Worm (Caenorhabditis elegans) whole organism, early embryonic: ENCODE results near the gene mec-15.

Experiments used
- B0310.2 ChIP-seq: sonication (generic microtip); optimal IDR thresholded peaks from 2 replicates; lab custom pipeline; 2016; ENCODE audit warnings: mild to moderate bottlenecking, missing genetic modification characterization, missing compliant biosample characterization
- F13C5.2 ChIP-seq: sonication (generic microtip); optimal IDR thresholded peaks from 2 replicates; lab custom pipeline; 2017; ENCODE audit warnings: mild to moderate bottlenecking, missing genetic modification characterization, inconsistent platforms, missing compliant biosample characterization
- aly-1 ChIP-seq: sonication (generic microtip); optimal IDR thresholded peaks from 2 replicates; lab custom pipeline; 2016; ENCODE audit warnings: missing genetic modification characterization, missing compliant biosample characterization
- ama-1 ChIP-seq: fragments of 150-350 bp; optimal IDR thresholded peaks from 2 replicates; lab custom pipeline; 2014
- ceh-13 ChIP-seq: fragments of 200-800 bp; sonication (Bioruptor generic); optimal IDR thresholded peaks from 2 replicates; lab custom pipeline; 2018; ENCODE audit warnings: mild to moderate bottlenecking, missing genetic modification characterization, missing compliant biosample characterization
- ceh-36 ChIP-seq: sonication (generic microtip); optimal IDR thresholded peaks from 2 replicates; lab custom pipeline; 2016; ENCODE audit warnings: missing genetic modification characterization, inconsistent platforms, missing compliant biosample characterization
- ets-7 ChIP-seq: sonication (generic microtip); optimal IDR thresholded peaks from 2 replicates; lab custom pipeline; 2016; ENCODE audit warnings: missing genotype, missing genetic modification characterization, missing compliant biosample characterization
- flt-1 ChIP-seq: fragments of 200-800 bp; sonication (Bioruptor generic); IDR thresholded peaks from 2 replicates; pipeline ENCODE4 v1.3.6; 2022; ENCODE audit warnings: missing genetic modification characterization, missing compliant biosample characterization
- hmbx-1 ChIP-seq: sonication (generic microtip); optimal IDR thresholded peaks from 2 replicates; lab custom pipeline; 2016; ENCODE audit warnings: mild to moderate bottlenecking, missing genetic modification characterization, missing compliant biosample characterization
- hmg-4 ChIP-seq: fragments of 200-800 bp; sonication (Bioruptor generic); optimal IDR thresholded peaks from 2 replicates; lab custom pipeline; 2018; ENCODE audit warnings: mild to moderate bottlenecking, missing genetic modification characterization, missing compliant biosample characterization
- hnd-1 ChIP-seq: sonication (generic microtip); optimal IDR thresholded peaks from 2 replicates; lab custom pipeline; 2016; ENCODE audit warnings: missing genetic modification characterization, missing compliant biosample characterization
- pes-1 ChIP-seq: fragments of 200-800 bp; sonication (Bioruptor generic); IDR thresholded peaks from 2 replicates; pipeline ENCODE4 v1.3.6; 2022; ENCODE audit warnings: missing genetic modification reagents, missing genetic modification characterization, missing compliant biosample characterization
- scrt-1 ChIP-seq: fragments of 200-800 bp; sonication (Bioruptor generic); IDR thresholded peaks from 2 replicates; pipeline ENCODE4 v1.3.6; 2022; ENCODE audit warnings: missing genetic modification characterization, missing compliant biosample characterization
- sea-1 ChIP-seq: fragments of 200-800 bp; sonication (Bioruptor generic); conservative IDR thresholded peaks from 2 replicates; pipeline ENCODE4 v1.3.6; 2022; ENCODE audit warnings: missing genetic modification characterization, missing compliant biosample characterization
- tbx-11 ChIP-seq: fragments of 200-800 bp; sonication (Bioruptor generic); IDR thresholded peaks from 2 replicates; pipeline ENCODE4 v1.3.6; 2022; ENCODE audit warnings: missing genetic modification characterization, missing compliant biosample characterization
- tbx-37 ChIP-seq: fragments of 200-800 bp; sonication (Bioruptor generic); conservative IDR thresholded peaks from 2 replicates; pipeline ENCODE4 v1.3.6; 2022; ENCODE audit warnings: missing genetic modification reagents, missing genetic modification characterization, missing compliant biosample characterization
- tra-4 ChIP-seq: sonication (generic microtip); optimal IDR thresholded peaks from 2 replicates; lab custom pipeline; 2017; ENCODE audit warnings: missing genetic modification characterization, missing compliant biosample characterization

Gene mec-15

DNA sequence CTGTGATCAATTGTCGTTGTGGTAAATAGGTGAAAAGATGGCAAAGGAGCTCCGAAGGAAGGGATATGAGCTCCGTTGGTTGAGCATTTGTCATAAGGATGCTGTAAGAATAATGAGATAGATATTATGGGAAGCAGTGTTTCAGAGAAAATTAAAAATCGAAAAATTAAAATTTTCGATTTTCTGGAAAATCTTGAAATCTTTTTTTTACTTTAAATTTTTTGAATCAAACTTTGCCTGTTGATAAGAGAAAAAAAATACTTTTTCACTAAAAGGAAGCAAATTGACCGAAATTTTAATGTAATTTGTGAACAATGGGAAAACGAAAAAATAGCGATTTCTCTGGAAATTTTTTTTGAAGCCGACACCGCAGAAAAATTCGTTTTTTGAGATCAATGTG is at the start of gene mec-15:
mec-15 (minus strand) TSS at position 101 of the 400 bp plus-strand sequence.
- TF ChIP-seq tra-4 (tag; lab: Kevin White, UChicago) (no peak), ets-7 (no peak), tbx-37 (GFP tag; lab: Robert Waterston, UW) (no peak), ceh-36 (tag; lab: Kevin White, UChicago) (no peak), ceh-13 (GFP tag; lab: Kevin White, UChicago) (no peak)

DNA sequence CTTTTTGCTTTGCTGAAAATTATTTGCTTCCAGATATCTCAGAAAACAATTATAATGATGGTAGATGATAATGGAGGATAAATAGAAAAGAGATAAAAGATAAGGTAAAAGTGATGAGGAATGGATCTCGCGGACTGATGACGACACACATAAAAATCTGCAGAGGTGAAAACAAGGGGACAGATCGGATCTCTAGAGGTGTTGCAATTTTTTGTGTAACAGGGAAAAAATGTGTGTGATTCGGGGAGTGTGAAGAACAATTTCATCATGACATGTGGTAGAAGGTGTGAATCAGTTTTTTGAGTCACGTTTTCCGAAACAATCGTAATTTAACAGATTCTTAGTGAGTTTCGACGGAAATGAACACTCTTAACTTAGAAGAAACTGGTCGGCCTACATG is 49.4 kb upstream of the mec-15 start:
- TF ChIP-seq ama-1 (no peak), flt-1 (GFP tag; lab: Robert Waterston, UW) (no peak), tra-4 (tag; lab: Kevin White, UChicago) (no peak), ets-7 (no peak), ceh-36 (tag; lab: Kevin White, UChicago) (no peak), scrt-1 (GFP tag; lab: Robert Waterston, UW) (no peak), F13C5.2 (tag; lab: Kevin White, UChicago) (no peak), hnd-1 (tag; lab: Kevin White, UChicago) (no peak), tbx-37 (GFP tag; lab: Robert Waterston, UW) (no peak), B0310.2 (tag; lab: Kevin White, UChicago) (no peak)

DNA sequence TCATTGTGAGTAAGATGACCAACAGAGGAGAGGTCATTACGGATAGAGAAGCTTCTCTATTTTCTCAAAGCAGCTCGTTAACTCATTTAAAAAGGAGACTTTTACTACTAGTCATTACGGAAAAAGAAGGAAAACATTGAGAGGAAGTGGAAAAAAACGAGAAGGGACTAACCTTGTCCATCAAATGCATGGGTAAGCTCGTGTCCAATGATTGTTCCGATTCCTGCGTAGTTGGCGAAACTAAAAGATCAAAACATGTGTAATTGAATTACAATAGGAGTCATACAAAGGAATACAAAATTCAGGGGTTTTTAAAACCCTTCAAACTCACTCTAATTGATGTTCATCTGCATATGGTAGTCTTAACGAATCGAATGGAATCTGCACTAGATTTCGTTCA is 45.5 kb upstream of the mec-15 start:
- TF ChIP-seq aly-1 (tag; lab: Kevin White, UChicago) (no peak), hmg-4 (GFP tag; lab: Kevin White, UChicago) (no peak), flt-1 (GFP tag; lab: Robert Waterston, UW) (no peak), pes-1 (no peak), ceh-36 (tag; lab: Kevin White, UChicago) (no peak), tbx-37 (GFP tag; lab: Robert Waterston, UW) (no peak), tra-4 (tag; lab: Kevin White, UChicago) (no peak), tbx-11 (GFP tag; lab: Robert Waterston, UW) (no peak), hnd-1 (tag; lab: Kevin White, UChicago) (no peak), ets-7 (no peak), sea-1 (GFP tag; lab: Robert Waterston, UW) (no peak), scrt-1 (GFP tag; lab: Robert Waterston, UW) (no peak), ama-1 (no peak), F13C5.2 (tag; lab: Kevin White, UChicago) (no peak)

DNA sequence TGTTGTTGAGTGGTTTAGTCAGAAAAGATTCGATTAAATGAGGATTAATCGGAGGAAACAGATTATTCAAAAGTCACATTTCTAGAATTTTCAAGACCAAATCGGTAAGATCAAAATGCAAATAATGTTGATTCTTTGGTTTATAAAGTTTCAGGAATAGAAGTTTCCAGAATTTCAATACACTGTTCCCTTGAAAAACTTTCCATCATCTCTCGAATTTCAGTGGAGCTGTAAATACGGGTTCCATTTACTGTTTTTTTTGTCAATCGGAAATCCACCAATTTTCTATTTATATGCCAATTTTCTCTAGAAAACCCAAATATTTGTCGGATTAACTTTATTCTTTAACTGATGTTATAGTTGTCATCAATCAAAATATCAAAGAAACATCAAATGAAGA is 43.6 kb upstream of the mec-15 start:
- TF ChIP-seq ama-1 (no peak), scrt-1 (GFP tag; lab: Robert Waterston, UW) (no peak), tbx-11 (GFP tag; lab: Robert Waterston, UW) (no peak)

DNA sequence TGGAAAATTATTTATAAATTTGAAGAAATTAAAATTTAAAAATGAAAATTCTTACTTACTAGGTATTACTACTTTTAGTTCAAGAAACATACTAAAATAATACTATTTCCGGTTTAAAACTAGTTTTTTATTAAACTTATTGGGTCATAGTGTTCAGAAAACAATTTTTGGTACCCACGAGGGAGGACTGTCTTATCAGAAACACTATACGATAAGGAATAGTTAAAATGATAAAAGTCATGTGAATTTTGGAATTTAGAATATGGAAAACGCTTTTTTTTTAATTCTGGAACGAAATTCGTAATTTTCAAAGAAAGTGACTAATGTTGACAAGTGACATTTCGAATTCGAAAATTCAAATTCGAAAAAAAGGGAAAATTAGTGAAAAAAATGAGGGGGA is 42.2 kb upstream of the mec-15 start:
- TF ChIP-seq sea-1 (GFP tag; lab: Robert Waterston, UW) (no peak), scrt-1 (GFP tag; lab: Robert Waterston, UW) (no peak), aly-1 (tag; lab: Kevin White, UChicago) (no peak), flt-1 (GFP tag; lab: Robert Waterston, UW) (no peak), pes-1 (no peak), hnd-1 (tag; lab: Kevin White, UChicago) (no peak), B0310.2 (tag; lab: Kevin White, UChicago) (no peak), tbx-11 (GFP tag; lab: Robert Waterston, UW) (no peak), ets-7 (no peak)

DNA sequence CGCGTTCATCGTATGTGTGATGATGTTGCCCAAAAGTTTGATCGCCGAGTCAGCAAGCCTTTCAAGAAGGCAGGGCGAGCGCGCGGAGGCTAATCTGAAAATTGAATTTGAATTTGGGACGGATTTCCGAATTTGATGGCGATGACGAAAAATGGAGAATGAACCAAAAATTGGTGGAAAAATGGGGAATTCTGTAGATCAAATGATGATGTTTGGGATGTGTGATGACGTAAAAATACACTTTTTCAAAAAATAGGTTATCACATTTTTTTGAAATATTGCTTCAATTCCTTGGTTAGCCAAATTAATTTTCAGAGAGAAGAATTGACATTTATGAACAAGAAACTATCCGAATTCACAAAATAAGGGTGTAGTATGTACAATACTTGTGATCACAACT is 40.1 kb upstream of the mec-15 start, which contains the start of gene ZK971.1:
ZK971.1 (minus strand) TSS at position 101 of the 400 bp plus-strand sequence.
- TF ChIP-seq scrt-1 (GFP tag; lab: Robert Waterston, UW) (no peak), aly-1 (tag; lab: Kevin White, UChicago) (no peak), ceh-13 (GFP tag; lab: Kevin White, UChicago) (no peak), pes-1 (no peak), B0310.2 (tag; lab: Kevin White, UChicago) (no peak), tbx-37 (GFP tag; lab: Robert Waterston, UW) (no peak), hmbx-1 (tag; lab: Kevin White, UChicago) (no peak), hnd-1 (tag; lab: Kevin White, UChicago) (no peak), ceh-36 (tag; lab: Kevin White, UChicago) (no peak), flt-1 (GFP tag; lab: Robert Waterston, UW) (no peak), F13C5.2 (tag; lab: Kevin White, UChicago) (no peak), tra-4 (tag; lab: Kevin White, UChicago) (no peak), hmg-4 (GFP tag; lab: Kevin White, UChicago) (no peak), sea-1 (GFP tag; lab: Robert Waterston, UW) (no peak), tbx-11 (GFP tag; lab: Robert Waterston, UW) (no peak), ets-7 (no peak)

DNA sequence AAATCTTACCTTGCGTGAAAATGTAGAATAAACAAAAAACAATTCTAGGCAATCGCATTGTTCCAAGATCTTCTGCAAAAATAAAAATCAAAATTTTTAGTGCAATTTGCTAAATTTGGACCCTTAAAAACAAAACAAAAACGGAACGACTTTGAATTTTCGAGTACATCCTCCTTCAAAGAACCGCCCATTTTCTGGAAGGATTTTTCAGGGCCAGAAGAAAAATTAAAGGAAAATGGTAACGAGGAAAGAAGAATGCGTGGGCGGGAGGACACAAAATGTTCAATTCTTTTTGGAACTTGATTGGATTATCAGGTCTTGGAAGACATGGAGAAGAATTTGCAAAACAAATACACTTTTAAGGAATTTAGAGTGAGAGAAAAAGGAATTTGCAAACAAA is 31.6 kb upstream of the mec-15 start, which contains the start of gene F54B3.4:
F54B3.4 (minus strand) TSS at position 101 of the 400 bp plus-strand sequence.
- TF ChIP-seq scrt-1 (GFP tag; lab: Robert Waterston, UW) (no peak), aly-1 (tag; lab: Kevin White, UChicago) (no peak), F13C5.2 (tag; lab: Kevin White, UChicago) (no peak)

DNA sequence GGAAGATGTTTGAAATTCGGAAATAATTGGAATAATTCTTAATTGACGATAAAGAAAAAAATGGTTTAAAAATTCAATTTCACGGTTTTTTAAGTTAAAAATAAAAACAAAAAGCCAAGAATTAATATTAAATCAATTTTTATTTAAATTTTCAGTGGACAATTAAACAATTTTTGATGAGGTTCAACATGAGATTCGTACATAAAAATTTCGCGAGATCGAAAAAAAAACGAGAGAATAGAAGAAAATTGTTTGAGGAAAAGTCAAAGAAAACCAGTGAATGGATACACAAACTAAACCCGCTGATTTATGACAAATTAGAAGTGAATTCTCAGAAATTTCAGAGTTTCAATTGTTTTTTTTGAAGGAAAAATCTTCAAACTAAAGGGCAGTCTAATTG is 30.6 kb upstream of the mec-15 start, which contains the start of gene F54B3.2:
F54B3.2 (minus strand) TSS at position 101 of the 400 bp plus-strand sequence.
- TF ChIP-seq F13C5.2 (tag; lab: Kevin White, UChicago), result no peak
- no peak for TF ChIP-seq ama-1
- TF ChIP-seq pes-1, result no peak
- no peak for TF ChIP-seq ets-7
- TF ChIP-seq flt-1 (GFP tag; lab: Robert Waterston, UW), result no peak
- TF ChIP-seq ceh-13 (GFP tag; lab: Kevin White, UChicago), result no peak
- TF ChIP-seq tbx-37 (GFP tag; lab: Robert Waterston, UW), result no peak
- TF ChIP-seq hmbx-1 (tag; lab: Kevin White, UChicago), result no peak
- no peak for TF ChIP-seq hmg-4 (GFP tag; lab: Kevin White, UChicago)
- TF ChIP-seq hnd-1 (tag; lab: Kevin White, UChicago), result no peak
